Worm (Caenorhabditis elegans) whole organism, L2 larva: Measurements from ENCODE around the gene B0348.1.

Experiments used
- F13H6.1 ChIP-seq: sonication (generic microtip); optimal IDR thresholded peaks from 2 replicates; lab custom pipeline; 2016; ENCODE audit warnings: missing genetic modification characterization, missing compliant biosample characterization
- R02D3.7 ChIP-seq: fragments of 150-350 bp; optimal IDR thresholded peaks from 2 replicates; lab custom pipeline; 2014; ENCODE audit warnings: missing biosample characterization, missing genetic modification characterization
- ZK546.5 ChIP-seq: sonication (generic microtip); optimal IDR thresholded peaks from 2 replicates; lab custom pipeline; 2017; ENCODE audit warnings: missing biosample characterization, missing genetic modification characterization
- blmp-1 ChIP-seq: sonication (generic microtip); optimal IDR thresholded peaks from 2 replicates; lab custom pipeline; 2017; ENCODE audit warnings: missing genetic modification characterization, mild to moderate bottlenecking, missing compliant biosample characterization, antibody characterized with exemption, moderate library complexity; ENCODE audit not compliant: insufficient read depth
- ceh-82 ChIP-seq: fragments of 150-350 bp; optimal IDR thresholded peaks from 2 replicates; lab custom pipeline; 2014; ENCODE audit warnings: missing biosample characterization, missing genetic modification characterization
- crh-2 ChIP-seq: sonication (generic microtip); optimal IDR thresholded peaks from 2 replicates; lab custom pipeline; 2017; ENCODE audit warnings: missing biosample characterization, missing genetic modification characterization
- dmd-4 ChIP-seq: sonication (generic microtip); optimal IDR thresholded peaks from 2 replicates; lab custom pipeline; 2017; ENCODE audit warnings: missing biosample characterization, missing genetic modification characterization
- egl-27 ChIP-seq: sonication (generic microtip); optimal IDR thresholded peaks from 3 replicates; lab custom pipeline; 2017; ENCODE audit warnings: missing biosample characterization, missing genetic modification reagents, missing genetic modification characterization
- elt-1 ChIP-seq: fragments of 150-350 bp; optimal IDR thresholded peaks from 2 replicates; lab custom pipeline; 2014; ENCODE audit warnings: missing biosample characterization, missing genetic modification characterization
- elt-3 ChIP-seq: sonication (generic microtip); optimal IDR thresholded peaks from 2 replicates; lab custom pipeline; 2017; ENCODE audit warnings: missing biosample characterization, missing genetic modification characterization
- gmeb-1 ChIP-seq: fragments of 150-350 bp; optimal IDR thresholded peaks from 2 replicates; lab custom pipeline; 2014; ENCODE audit warnings: missing biosample characterization, missing genetic modification characterization
- lin-11 ChIP-seq: fragments of 150-350 bp; sonication (generic microtip); optimal IDR thresholded peaks from 2 replicates; lab custom pipeline; 2014; ENCODE audit warnings: missing biosample characterization, missing genetic modification characterization, inconsistent platforms, mixed read lengths
- lin-13 ChIP-seq: fragments of 150-350 bp; optimal IDR thresholded peaks from 2 replicates; lab custom pipeline; 2014; ENCODE audit warnings: missing biosample characterization, missing genetic modification reagents, missing genetic modification characterization
- lin-39 ChIP-seq: fragments of 150-350 bp; optimal IDR thresholded peaks from 2 replicates; lab custom pipeline; 2014; ENCODE audit warnings: missing biosample characterization, missing genetic modification reagents, missing genetic modification characterization
- mdl-1 ChIP-seq, 2 experiments: fragments of 150-350 bp in 1 of 2; sonication (generic microtip) in 1 of 2; optimal IDR thresholded peaks; 2 replicates each; lab custom pipeline; 2017; ENCODE audit warnings: missing biosample characterization in 2 of 2, missing genetic modification characterization in 2 of 2
- nhr-10 ChIP-seq: sonication (generic microtip); optimal IDR thresholded peaks from 2 replicates; lab custom pipeline; 2017; ENCODE audit warnings: missing biosample characterization, missing genetic modification characterization
- nhr-11 ChIP-seq: fragments of 150-350 bp; optimal IDR thresholded peaks from 2 replicates; lab custom pipeline; 2014; ENCODE audit warnings: missing biosample characterization, missing genetic modification characterization
- nhr-12 ChIP-seq: fragments of 150-350 bp; optimal IDR thresholded peaks from 2 replicates; lab custom pipeline; 2014; ENCODE audit warnings: missing biosample characterization, missing genetic modification characterization
- nhr-129 ChIP-seq: fragments of 150-350 bp; optimal IDR thresholded peaks from 2 replicates; lab custom pipeline; 2014; ENCODE audit warnings: missing biosample characterization, missing genetic modification characterization
- nhr-21 ChIP-seq: fragments of 150-350 bp; optimal IDR thresholded peaks from 2 replicates; lab custom pipeline; 2014; ENCODE audit warnings: missing biosample characterization, missing genetic modification characterization
- nhr-23 ChIP-seq: fragments of 150-350 bp; optimal IDR thresholded peaks from 2 replicates; lab custom pipeline; 2014; ENCODE audit warnings: missing biosample characterization, missing genetic modification reagents, missing genetic modification characterization
- nhr-237 ChIP-seq: fragments of 150-350 bp; optimal IDR thresholded peaks from 2 replicates; lab custom pipeline; 2014; ENCODE audit warnings: missing biosample characterization, missing genetic modification characterization
- nhr-6 ChIP-seq: fragments of 150-350 bp; optimal IDR thresholded peaks from 2 replicates; lab custom pipeline; 2014; ENCODE audit warnings: missing biosample characterization, missing genetic modification characterization
- nhr-77 ChIP-seq: fragments of 150-350 bp; optimal IDR thresholded peaks from 2 replicates; lab custom pipeline; 2014; ENCODE audit warnings: missing biosample characterization, missing genetic modification characterization
- sem-4 ChIP-seq: fragments of 150-350 bp; optimal IDR thresholded peaks from 2 replicates; lab custom pipeline; 2014; ENCODE audit warnings: missing biosample characterization, missing genetic modification reagents, missing genetic modification characterization
- skn-1 ChIP-seq: sonication (generic microtip); optimal IDR thresholded peaks from 2 replicates; lab custom pipeline; 2017; ENCODE audit warnings: missing biosample characterization, missing genetic modification characterization
- sma-3 ChIP-seq: sonication (generic microtip); optimal IDR thresholded peaks from 2 replicates; lab custom pipeline; 2016; ENCODE audit warnings: missing genetic modification reagents, missing genetic modification characterization, missing compliant biosample characterization
- sma-9 ChIP-seq, 2 experiments: fragments of 150-350 bp in 1 of 2; sonication (generic microtip) in 1 of 2; optimal IDR thresholded peaks; 2 replicates each; lab custom pipeline; 2014 to 2016; ENCODE audit warnings: missing genetic modification characterization in 2 of 2, mild to moderate bottlenecking in 1 of 2, missing biosample characterization in 1 of 2, missing compliant biosample characterization in 1 of 2, missing genetic modification reagents in 1 of 2, moderate library complexity in 1 of 2
- snpc-4 ChIP-seq: fragments of 150-350 bp; optimal IDR thresholded peaks from 2 replicates; lab custom pipeline; 2014; ENCODE audit warnings: missing biosample characterization, missing genetic modification characterization
- unc-55 ChIP-seq: fragments of 150-350 bp; sonication (generic microtip); optimal IDR thresholded peaks from 3 replicates; lab custom pipeline; 2014; ENCODE audit warnings: missing biosample characterization, missing genetic modification reagents, missing genetic modification characterization
- unc-62 ChIP-seq: fragments of 150-350 bp; optimal IDR thresholded peaks from 2 replicates; lab custom pipeline; 2014; ENCODE audit warnings: missing biosample characterization, missing genetic modification reagents, missing genetic modification characterization
- ztf-1 ChIP-seq: fragments of 200-800 bp; sonication (Bioruptor generic); conservative IDR thresholded peaks from 2 replicates; pipeline ENCODE4 v1.3.6; 2022; ENCODE audit warnings: missing genetic modification characterization, missing compliant biosample characterization
- ztf-11 ChIP-seq: sonication (generic microtip); optimal IDR thresholded peaks from 2 replicates; lab custom pipeline; 2017; ENCODE audit warnings: missing biosample characterization, missing genetic modification characterization

Gene B0348.1

DNA sequence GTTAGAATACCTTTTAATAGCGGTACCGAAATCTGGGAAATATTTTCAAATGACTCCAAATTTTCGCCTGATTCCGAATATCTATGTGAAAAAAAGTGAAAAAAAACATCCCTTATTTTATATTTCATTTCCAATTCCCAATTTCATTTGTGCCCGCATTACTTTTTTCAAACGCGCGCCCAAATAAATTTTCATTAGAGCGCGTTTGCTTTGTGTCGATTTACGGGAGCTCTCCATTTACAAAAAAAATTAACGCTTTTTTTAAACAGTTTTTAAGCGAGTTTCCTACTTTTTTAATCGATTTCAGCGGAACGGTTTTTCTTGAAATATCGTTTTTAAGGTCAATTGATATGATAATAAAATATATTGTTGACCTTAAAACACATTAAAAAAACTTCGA, 24.5 kb upstream of the B0348.1 start:
- no peak for TF ChIP-seq unc-62 (GFP tag; lab: Kevin White, UChicago)
- no peak for TF ChIP-seq lin-39
- no peak for TF ChIP-seq crh-2
- TF ChIP-seq egl-27, result no peak
- TF ChIP-seq F13H6.1 (tag; lab: Kevin White, UChicago), result no peak
- TF ChIP-seq R02D3.7 (tag; lab: Kevin White, UChicago), result no peak
- TF ChIP-seq sma-3, result no peak
- TF ChIP-seq lin-11 (tag; lab: Kevin White, UChicago), result no peak
- no peak for TF ChIP-seq nhr-21 (tag; lab: Kevin White, UChicago)
- TF ChIP-seq unc-55 (GFP tag; lab: Kevin White, UChicago), result no peak

DNA sequence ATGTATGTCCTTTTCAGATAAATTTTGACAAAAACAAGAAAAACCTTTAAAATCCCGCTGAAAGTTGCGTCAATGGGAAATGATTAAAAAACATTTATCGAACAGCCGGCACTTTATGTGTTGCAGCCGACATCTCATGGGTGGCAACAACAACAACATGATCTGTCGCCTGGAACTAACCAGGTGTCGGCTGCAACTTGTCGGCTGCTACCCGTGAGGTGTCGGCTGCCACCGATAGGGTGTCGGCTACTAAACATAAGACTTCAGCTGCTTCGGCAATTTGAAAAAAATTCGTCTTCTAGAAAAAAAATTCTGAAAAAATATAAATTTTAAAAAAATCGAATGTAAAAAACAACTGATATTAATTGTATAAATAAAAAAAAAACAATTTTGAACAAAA, 21.1 kb upstream of the B0348.1 start:
- no peak for TF ChIP-seq sma-9 (GFP tag; optimal IDR thresholded peaks at IDR 0.05; lab: Kevin White, UChicago)
- no peak for TF ChIP-seq sma-9 (tag; optimal IDR thresholded peaks at IDR 0.05; lab: Kevin White, UChicago)
- TF ChIP-seq nhr-23 (tag; lab: Kevin White, UChicago), result no peak
- no peak for TF ChIP-seq ztf-1 (GFP tag; lab: Robert Waterston, UW)
- TF ChIP-seq F13H6.1 (tag; lab: Kevin White, UChicago), result no peak
- TF ChIP-seq lin-13 (GFP tag; lab: Kevin White, UChicago), result no peak
- no peak for TF ChIP-seq elt-1
- no peak for TF ChIP-seq mdl-1 (tag; optimal IDR thresholded peaks at IDR 0.05; lab: Kevin White, UChicago)
- TF ChIP-seq egl-27, result no peak
- no peak for TF ChIP-seq lin-11 (tag; lab: Kevin White, UChicago)
- no peak for TF ChIP-seq blmp-1 (tag; lab: Kevin White, UChicago)
- TF ChIP-seq nhr-11 (tag; lab: Kevin White, UChicago), result no peak
- no peak for TF ChIP-seq nhr-77 (tag; lab: Kevin White, UChicago)

DNA sequence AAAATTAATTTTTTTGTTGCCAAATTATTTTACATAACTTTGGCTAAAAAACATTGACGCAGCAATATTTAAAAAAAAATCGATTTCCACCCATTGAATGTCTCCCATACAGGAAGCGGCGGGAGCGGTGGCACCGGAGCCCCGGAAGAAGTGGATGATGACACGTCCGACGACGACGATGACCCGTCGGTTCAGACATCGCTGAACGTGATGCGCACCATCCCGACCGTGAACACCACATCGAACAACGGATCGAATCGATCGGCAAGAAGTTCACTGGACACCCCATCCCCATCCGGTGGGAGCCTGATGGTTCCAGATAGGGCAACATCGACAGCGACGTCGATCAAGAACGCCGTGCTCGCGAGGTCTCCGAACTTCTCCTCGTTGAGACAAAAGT, 20.5 kb upstream of the B0348.1 start:
- TF ChIP-seq ztf-11 (tag; lab: Kevin White, UChicago), result no peak
- TF ChIP-seq elt-3 (tag; lab: Kevin White, UChicago), result no peak
- TF ChIP-seq skn-1 (tag; lab: Kevin White, UChicago), result no peak

DNA sequence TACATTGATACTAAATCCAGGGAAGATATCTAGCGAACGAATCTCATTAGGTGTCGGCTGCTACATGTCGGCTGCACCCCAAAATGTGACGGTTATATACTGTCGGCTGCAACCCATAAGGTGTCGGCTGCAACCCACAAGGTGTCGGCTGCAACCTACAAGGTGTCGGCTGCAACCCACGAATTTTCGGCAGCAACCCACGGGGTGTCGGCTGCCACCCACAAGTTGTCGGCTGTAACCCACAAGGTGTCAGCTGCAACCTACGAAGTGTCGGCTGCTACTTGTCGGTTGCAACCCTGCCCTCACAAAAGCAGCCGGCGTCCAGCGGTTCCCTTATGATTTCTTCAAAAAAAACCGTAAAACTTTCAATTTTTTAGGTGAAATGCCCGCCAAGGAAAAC, 18.9 kb upstream of the B0348.1 start:
- TF ChIP-seq lin-13 (GFP tag; lab: Kevin White, UChicago) (no peak), gmeb-1 (tag; lab: Kevin White, UChicago) (no peak), sem-4 (tag; lab: Kevin White, UChicago) (no peak), ceh-82 (tag; lab: Kevin White, UChicago) (no peak), dmd-4 (tag; lab: Kevin White, UChicago) (no peak), nhr-21 (tag; lab: Kevin White, UChicago) (no peak), elt-1 (no peak), sma-3 (no peak), elt-3 (tag; lab: Kevin White, UChicago) (no peak)

DNA sequence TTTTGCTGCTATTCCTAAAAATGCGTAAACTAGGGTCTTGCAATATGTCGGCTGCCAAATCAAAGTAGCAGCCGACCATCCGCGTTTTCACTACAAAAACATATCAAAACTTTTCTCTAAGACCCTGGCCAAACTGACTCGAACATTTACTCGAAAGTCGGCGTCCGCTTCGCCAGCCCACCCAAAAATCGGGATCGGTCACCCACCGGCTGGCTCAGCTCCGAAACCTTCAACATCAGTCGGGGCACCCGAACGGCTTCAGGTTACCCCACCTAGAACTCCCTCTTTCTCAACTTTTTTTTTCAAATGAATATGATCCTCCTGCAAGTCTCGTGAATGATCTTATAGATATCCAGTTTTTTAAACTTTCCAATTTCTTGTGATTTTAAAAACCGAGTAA, 11.0 kb upstream of the B0348.1 start:
- TF ChIP-seq ZK546.5, result no peak
- TF ChIP-seq nhr-11 (tag; lab: Kevin White, UChicago), result no peak
- TF ChIP-seq nhr-6 (tag; lab: Kevin White, UChicago), result no peak
- TF ChIP-seq lin-11 (tag; lab: Kevin White, UChicago), result no peak
- no peak for TF ChIP-seq lin-13 (GFP tag; lab: Kevin White, UChicago)
- no peak for TF ChIP-seq mdl-1 (tag; optimal IDR thresholded peaks at IDR 0.05; lab: Kevin White, UChicago)
- no peak for TF ChIP-seq nhr-12 (tag; lab: Kevin White, UChicago)
- no peak for TF ChIP-seq snpc-4 (tag; lab: Kevin White, UChicago)
- TF ChIP-seq unc-55 (GFP tag; lab: Kevin White, UChicago), result no peak
- TF ChIP-seq nhr-77 (tag; lab: Kevin White, UChicago), result no peak
- TF ChIP-seq nhr-129 (tag; lab: Kevin White, UChicago), result no peak
- TF ChIP-seq nhr-10 (tag; lab: Kevin White, UChicago), result no peak
- TF ChIP-seq nhr-237 (tag; lab: Kevin White, UChicago), result no peak
